Worm (Caenorhabditis elegans): ENCODE data around the gene unc-76.
"Not testable (repeated sequence)": the region's sequence is repeated elsewhere in the genome, so short reads cannot be mapped to it uniquely, and the experiment has no call there.

DNA sequence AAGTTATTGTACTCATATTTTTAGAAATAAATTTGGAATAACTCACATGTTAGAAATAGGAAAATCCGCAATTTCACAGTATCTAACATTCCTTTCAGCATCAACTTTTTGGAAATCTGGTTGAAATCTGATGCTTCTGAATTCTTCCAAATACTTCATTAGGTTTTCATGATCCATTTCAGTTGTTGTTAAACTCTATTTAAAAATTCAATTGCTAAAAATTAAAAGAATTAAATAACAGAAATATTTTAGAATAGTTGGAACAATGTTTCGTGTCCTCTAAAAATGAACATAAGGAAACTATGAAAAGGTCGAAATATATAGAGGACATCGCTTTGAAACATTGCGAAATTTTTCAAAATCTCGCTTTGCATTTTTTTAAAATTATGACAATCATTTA is 40.2 kb upstream of the unc-76 start, which contains the start of gene cng-1:
- TF ChIP-seq aly-1 (tag; optimal IDR thresholded peaks at IDR 0.05); ama-1 (optimal IDR thresholded peaks at IDR 0.05); hmbx-1 (tag; optimal IDR thresholded peaks at IDR 0.05); scrt-1 (GFP tag; IDR thresholded peaks at IDR 0.05); tra-4 (tag; optimal IDR thresholded peaks at IDR 0.05); hnd-1 (tag; optimal IDR thresholded peaks at IDR 0.05); ceh-36 (tag; optimal IDR thresholded peaks at IDR 0.05); flt-1 (GFP tag; IDR thresholded peaks at IDR 0.05); tbx-37 (GFP tag; conservative IDR thresholded peaks at IDR 0.05); ets-7 (tag; optimal IDR thresholded peaks at IDR 0.05); pes-1 (GFP tag; IDR thresholded peaks at IDR 0.05): not testable (repeated sequence)

All from whole organism, early embryonic.